Fruit fly (Drosophila melanogaster) whole organism, embryonic: Measurements from ENCODE around the gene Mdr65.

Source experiments
- B-H2 ChIP-seq: fragments of 200-800 bp; sonication (Bioruptor generic); optimal IDR thresholded peaks from 2 replicates; lab custom pipeline; 2018; ENCODE audit warnings: missing biosample characterization, mild to moderate bottlenecking, missing genetic modification characterization
- CG10147 ChIP-seq: fragments of 200-800 bp; sonication (Bioruptor generic); optimal IDR thresholded peaks from 2 replicates; lab custom pipeline; 2019; ENCODE audit warnings: missing biosample characterization, mild to moderate bottlenecking, missing genetic modification characterization, moderate library complexity
- CG10979 ChIP-seq: fragments of 200-800 bp; sonication (Bioruptor generic); optimal IDR thresholded peaks from 2 replicates; lab custom pipeline; 2018; ENCODE audit warnings: missing biosample characterization, mild to moderate bottlenecking, missing genetic modification characterization, moderate library complexity
- CG11504 ChIP-seq: fragments of 200-800 bp; sonication (Bioruptor generic); optimal IDR thresholded peaks from 3 replicates; lab custom pipeline; 2019; ENCODE audit warnings: missing biosample characterization, mild to moderate bottlenecking, missing genetic modification characterization, moderate library complexity
- CG11560 ChIP-seq: fragments of 200-800 bp; sonication (Bioruptor generic); IDR thresholded peaks from 3 replicates; pipeline ENCODE4 v1.3.6; 2022; ENCODE audit warnings: missing biosample characterization, missing genetic modification characterization
- CG12104 ChIP-seq: fragments of 200-800 bp; sonication (Bioruptor generic); optimal IDR thresholded peaks from 3 replicates; lab custom pipeline; 2016; ENCODE audit warnings: missing biosample characterization, missing genetic modification characterization
- CG12659 ChIP-seq: fragments of 200-800 bp; sonication (Bioruptor generic); optimal IDR thresholded peaks from 3 replicates; lab custom pipeline; 2017; ENCODE audit warnings: mild to moderate bottlenecking, missing biosample characterization, missing genetic modification reagents, missing genetic modification characterization
- CG12769 ChIP-seq: fragments of 200-800 bp; sonication (Bioruptor generic); optimal IDR thresholded peaks from 2 replicates; lab custom pipeline; 2019; ENCODE audit warnings: missing biosample characterization, mild to moderate bottlenecking, missing genetic modification characterization, moderate library complexity
- CG13624 ChIP-seq: fragments of 200-800 bp; sonication (Bioruptor generic); optimal IDR thresholded peaks from 2 replicates; lab custom pipeline; 2016; ENCODE audit warnings: missing biosample characterization, missing genetic modification characterization
- CG15269 ChIP-seq: fragments of 200-800 bp; sonication (Bioruptor generic); optimal IDR thresholded peaks from 2 replicates; lab custom pipeline; 2018; ENCODE audit warnings: missing biosample characterization, mild to moderate bottlenecking, missing genetic modification characterization, moderate library complexity
- CG1529 ChIP-seq: fragments of 200-800 bp; sonication (Bioruptor generic); optimal IDR thresholded peaks from 3 replicates; lab custom pipeline; 2018; ENCODE audit warnings: missing biosample characterization, missing genetic modification characterization
- CG1603 ChIP-seq: fragments of 200-800 bp; sonication (Bioruptor generic); optimal IDR thresholded peaks from 2 replicates; lab custom pipeline; 2019; ENCODE audit warnings: missing biosample characterization, mild to moderate bottlenecking, missing genetic modification characterization, moderate library complexity
- CG2712 ChIP-seq: fragments of 200-800 bp; optimal IDR thresholded peaks from 3 replicates; lab custom pipeline; 2019; ENCODE audit warnings: missing biosample characterization, mild to moderate bottlenecking, missing genetic modification characterization, moderate library complexity
- CG2889 ChIP-seq: fragments of 200-800 bp; sonication (Bioruptor generic); IDR thresholded peaks from 3 replicates; pipeline ENCODE4 v1.3.6; 2022; ENCODE audit warnings: missing biosample characterization, missing genetic modification characterization
- CG31388 ChIP-seq: fragments of 200-800 bp; sonication (Bioruptor generic); optimal IDR thresholded peaks from 2 replicates; lab custom pipeline; 2016; ENCODE audit warnings: missing biosample characterization, missing genetic modification characterization
- CG34376 ChIP-seq: fragments of 200-800 bp; sonication (Bioruptor generic); optimal IDR thresholded peaks from 2 replicates; lab custom pipeline; 2018; ENCODE audit warnings: missing biosample characterization, mild to moderate bottlenecking, missing genetic modification characterization
- CG34422 ChIP-seq: fragments of 200-800 bp; sonication (Bioruptor generic); IDR thresholded peaks from 3 replicates; pipeline ENCODE4 v1.3.6; 2022; ENCODE audit warnings: missing biosample characterization, missing genetic modification characterization
- CG7357 ChIP-seq: fragments of 200-800 bp; sonication (Bioruptor generic); IDR thresholded peaks from 3 replicates; pipeline ENCODE4 v1.3.6; 2022; ENCODE audit warnings: missing biosample characterization, missing genetic modification characterization
- CG7839 ChIP-seq: fragments of 200-800 bp; sonication (Bioruptor generic); optimal IDR thresholded peaks from 3 replicates; lab custom pipeline; 2018; ENCODE audit warnings: missing biosample characterization, mild to moderate bottlenecking, missing genetic modification characterization, moderate library complexity
- CG8388 ChIP-seq: fragments of 200-800 bp; sonication (Bioruptor generic); optimal IDR thresholded peaks from 2 replicates; lab custom pipeline; 2019; ENCODE audit warnings: missing biosample characterization, mild to moderate bottlenecking, missing genetic modification characterization, moderate library complexity
- CG8765 ChIP-seq: fragments of 200-800 bp; sonication (Bioruptor generic); IDR thresholded peaks from 2 replicates; pipeline ENCODE4 v1.3.6; 2022; ENCODE audit warnings: missing biosample characterization, missing genetic modification characterization
- CG8924 ChIP-seq: fragments of 200-800 bp; optimal IDR thresholded peaks from 3 replicates; lab custom pipeline; 2019; ENCODE audit warnings: missing biosample characterization, mild to moderate bottlenecking, missing genetic modification characterization, moderate library complexity
- Dbx ChIP-seq: fragments of 200-800 bp; sonication (Bioruptor generic); IDR thresholded peaks from 3 replicates; pipeline ENCODE4 v1.3.6; 2022; ENCODE audit warnings: missing biosample characterization, missing genetic modification characterization
- Dfd ChIP-seq, 2 experiments: fragments of >200 bp; optimal IDR thresholded peaks; 2 replicates each; lab custom pipeline; 2017; ENCODE audit warnings: missing biosample characterization in 2 of 2, missing genetic modification characterization in 2 of 2
- Dll ChIP-seq: fragments of 200-800 bp; sonication (Bioruptor generic); IDR thresholded peaks from 4 replicates; pipeline ENCODE4 v1.3.6; 2022; ENCODE audit warnings: missing biosample characterization, missing genetic modification characterization; ENCODE audit not compliant: partially characterized antibody
- Dref ChIP-seq: fragments of 200-800 bp; sonication (Bioruptor generic); IDR thresholded peaks from 2 replicates; pipeline ENCODE4 v1.3.6; 2022; ENCODE audit warnings: missing biosample characterization, missing genetic modification characterization
- GATAe ChIP-seq: fragments of 200-800 bp; sonication (Bioruptor generic); conservative IDR thresholded peaks from 2 replicates; pipeline ENCODE4 v1.3.6; 2022; ENCODE audit warnings: missing biosample characterization, missing genetic modification characterization
- Hey ChIP-seq: fragments of 200-800 bp; sonication (Bioruptor generic); optimal IDR thresholded peaks from 3 replicates; lab custom pipeline; 2018; ENCODE audit warnings: missing biosample characterization, mild to moderate bottlenecking, missing genetic modification characterization
- HmgD ChIP-seq: fragments of 200-800 bp; sonication (Bioruptor generic); optimal IDR thresholded peaks from 3 replicates; lab custom pipeline; 2016; ENCODE audit warnings: missing biosample characterization, missing genetic modification characterization
- HmgZ ChIP-seq: fragments of 200-800 bp; sonication (Bioruptor generic); optimal IDR thresholded peaks from 2 replicates; lab custom pipeline; 2018; ENCODE audit warnings: missing biosample characterization, mild to moderate bottlenecking, missing genetic modification characterization
- Hr39 ChIP-seq: fragments of >200 bp; optimal IDR thresholded peaks from 2 replicates; lab custom pipeline; 2017
- Mad ChIP-seq: fragments of 200-800 bp; sonication (Bioruptor generic); optimal IDR thresholded peaks from 2 replicates; lab custom pipeline; 2016; ENCODE audit warnings: missing biosample characterization, missing genetic modification characterization
- Max ChIP-seq: fragments of 200-800 bp; sonication (Bioruptor generic); optimal IDR thresholded peaks from 2 replicates; lab custom pipeline; 2016; ENCODE audit warnings: missing biosample characterization, mild to moderate bottlenecking, missing genetic modification characterization
- Poxn ChIP-seq: fragments of 200-800 bp; sonication (Bioruptor generic); IDR thresholded peaks from 2 replicates; pipeline ENCODE4 v1.3.6; 2022; ENCODE audit warnings: missing biosample characterization, missing genetic modification characterization
- Side ChIP-seq: fragments of 200-800 bp; sonication (Bioruptor generic); optimal IDR thresholded peaks from 2 replicates; lab custom pipeline; 2016; ENCODE audit warnings: missing biosample characterization, missing genetic modification characterization
- ato ChIP-seq: fragments of 200-800 bp; sonication (Bioruptor generic); IDR thresholded peaks from 2 replicates; pipeline ENCODE4 v1.3.6; 2022; ENCODE audit warnings: missing biosample characterization, missing genetic modification characterization; ENCODE audit not compliant: partially characterized antibody
- cad ChIP-seq: fragments of >200 bp; optimal IDR thresholded peaks from 2 replicates; lab custom pipeline; 2017; ENCODE audit warnings: missing biosample characterization, missing genetic modification characterization
- dan ChIP-seq: fragments of 200-800 bp; sonication (Bioruptor generic); IDR thresholded peaks from 2 replicates; pipeline ENCODE4 v1.3.6; 2022; ENCODE audit warnings: missing biosample characterization, missing genetic modification characterization
- exex ChIP-seq: fragments of 200-800 bp; sonication (Bioruptor generic); optimal IDR thresholded peaks from 4 replicates; lab custom pipeline; 2018; ENCODE audit warnings: missing biosample characterization, mild to moderate bottlenecking, missing genetic modification characterization, moderate library complexity
- hb ChIP-seq: fragments of 200-800 bp; sonication (Bioruptor generic); IDR thresholded peaks from 3 replicates; pipeline ENCODE4 v1.3.6; 2022; ENCODE audit warnings: missing biosample characterization, missing genetic modification characterization; ENCODE audit not compliant: partially characterized antibody
- kay ChIP-seq: fragments of 200-800 bp; sonication (Bioruptor generic); optimal IDR thresholded peaks from 2 replicates; lab custom pipeline; 2016; ENCODE audit warnings: missing biosample characterization, missing genetic modification characterization
- ken ChIP-seq: fragments of 200-800 bp; sonication (Bioruptor generic); IDR thresholded peaks from 3 replicates; pipeline ENCODE4 v1.3.6; 2022; ENCODE audit warnings: missing biosample characterization, missing genetic modification characterization
- peb ChIP-seq: fragments of 200-800 bp; sonication (Bioruptor generic); IDR thresholded peaks from 2 replicates; pipeline ENCODE4 v1.3.6; 2022; ENCODE audit warnings: missing biosample characterization, missing genetic modification characterization
- psq ChIP-seq: fragments of 200-800 bp; sonication (Bioruptor generic); optimal IDR thresholded peaks from 2 replicates; lab custom pipeline; 2017; ENCODE audit warnings: missing biosample characterization, missing genetic modification characterization
- rib ChIP-seq: fragments of 200-800 bp; sonication (Bioruptor generic); IDR thresholded peaks from 2 replicates; pipeline ENCODE4 v1.3.6; 2022; ENCODE audit warnings: missing biosample characterization, missing genetic modification characterization
- run ChIP-seq: fragments of 200-800 bp; sonication (Bioruptor generic); optimal IDR thresholded peaks from 3 replicates; lab custom pipeline; 2018; ENCODE audit warnings: missing biosample characterization, mild to moderate bottlenecking, missing genetic modification characterization
- scrt ChIP-seq: fragments of 200-800 bp; sonication (Bioruptor generic); optimal IDR thresholded peaks from 2 replicates; lab custom pipeline; 2018; ENCODE audit warnings: missing biosample characterization, mild to moderate bottlenecking, missing genetic modification characterization, moderate library complexity
- stc ChIP-seq: fragments of 200-800 bp; sonication (Bioruptor generic); IDR thresholded peaks from 2 replicates; pipeline ENCODE4 v1.3.6; 2022; ENCODE audit warnings: missing biosample characterization, missing genetic modification characterization
- z ChIP-seq: fragments of 200-800 bp; sonication (Bioruptor generic); IDR thresholded peaks from 3 replicates; pipeline ENCODE4 v1.3.6; 2022; ENCODE audit warnings: missing biosample characterization, missing genetic modification characterization

The Mdr65 gene

dm6 chr3L:6263896-6264841, 18.6 kb upstream of the Mdr65 start (continued):
- TF ChIP-seq Dll, result no peak
- no peak for TF ChIP-seq dan
- peak; percentile 64 for TF ChIP-seq HmgZ (tag; lab: Kevin White, UChicago)
- peak; percentile 62 for TF ChIP-seq CG7839 (tag; lab: Kevin White, UChicago)
- no peak for TF ChIP-seq ato (GFP tag; lab: Robert Waterston, UW)
- TF ChIP-seq HmgD (GFP tag; lab: Kevin White, UChicago), result peak; percentile 8
- no peak for TF ChIP-seq stc (GFP tag; lab: Robert Waterston, UW)
- peak; percentile 50 for TF ChIP-seq Mad
- peak; percentile 63 for TF ChIP-seq CG11504 (tag; lab: Kevin White, UChicago)
- no peak for TF ChIP-seq Hey (tag; lab: Kevin White, UChicago)
- TF ChIP-seq CG1529 (GFP tag; lab: Kevin White, UChicago), result no peak
- TF ChIP-seq CG8924 (tag; lab: Kevin White, UChicago), result peak; percentile 4
- TF ChIP-seq B-H2 (GFP tag; lab: Kevin White, UChicago), result peak; percentile 14
- TF ChIP-seq Dfd (GFP tag; optimal IDR thresholded peaks at IDR 0.05; lab: Kevin White, UChicago), result no peak
- TF ChIP-seq CG8765 (GFP tag; lab: Robert Waterston, UW), result 0 out of 2 replicates have a peak, but pooled peaks have one; percentile 27
- TF ChIP-seq Dref, result no peak
- TF ChIP-seq GATAe (GFP tag; lab: Robert Waterston, UW), result no peak
- peak; percentile 67; the same call in 1 of the 3 replicates for TF ChIP-seq Dbx (GFP tag; lab: Robert Waterston, UW)
- TF ChIP-seq CG2712 (tag; lab: Kevin White, UChicago), result peak; percentile 65
- TF ChIP-seq Side (GFP tag; lab: Kevin White, UChicago), result peak; percentile 8
- no peak for TF ChIP-seq exex (tag; lab: Kevin White, UChicago)
- no peak for TF ChIP-seq CG31388
- peak; percentile 13 for TF ChIP-seq scrt (GFP tag; lab: Kevin White, UChicago)
- no peak for TF ChIP-seq CG11560 (tag; lab: Robert Waterston, UW)
- peak; percentile 78 for TF ChIP-seq CG10979
- no peak for TF ChIP-seq CG10147
- peak; percentile 18 for TF ChIP-seq CG12659 (GFP tag; lab: Kevin White, UChicago)
- no peak for TF ChIP-seq peb (GFP tag; lab: Robert Waterston, UW)
- no peak for TF ChIP-seq hb (GFP tag; lab: Robert Waterston, UW)
- TF ChIP-seq CG12104 (GFP tag; lab: Kevin White, UChicago), result no peak
- TF ChIP-seq run, result no peak
- no peak for TF ChIP-seq Hr39
- peak; percentile 18 for TF ChIP-seq CG8388 (GFP tag; lab: Kevin White, UChicago)
- TF ChIP-seq psq, result no peak
- no peak for TF ChIP-seq CG12769
- TF ChIP-seq ken (GFP tag; lab: Robert Waterston, UW), result peak; percentile 53; the same call in 2 of the 3 replicates
- no peak for TF ChIP-seq kay (GFP tag; lab: Kevin White, UChicago)
- TF ChIP-seq rib (GFP tag; lab: Robert Waterston, UW), result peak; percentile 49; the same call in 1 of the 2 replicates
- TF ChIP-seq CG13624 (GFP tag; lab: Kevin White, UChicago), result peak; percentile 54
- no peak for TF ChIP-seq CG2889 (GFP tag; lab: Robert Waterston, UW)
- peak; percentile 42 for TF ChIP-seq CG15269
- TF ChIP-seq CG34376 (GFP tag; lab: Kevin White, UChicago), result no peak
- peak; percentile 51 for TF ChIP-seq CG1603
- no peak for TF ChIP-seq Poxn
- no peak for TF ChIP-seq cad
- TF ChIP-seq z (GFP tag; lab: Robert Waterston, UW), result no peak
- 0 out of 3 replicates have a peak, but pooled peaks have one; percentile 37 for TF ChIP-seq CG7357 (GFP tag; lab: Robert Waterston, UW)
- TF ChIP-seq CG34422, result peak; percentile 18; the same call in 1 of the 3 replicates
- TF ChIP-seq Max (GFP tag; lab: Kevin White, UChicago), result no peak
